Worm (Caenorhabditis elegans) whole organism, young adult: ENCODE results near the gene M04B2.7.

ENCODE experiments used
- B0261.1 ChIP-seq: sonication (generic microtip); optimal IDR thresholded peaks from 2 replicates; lab custom pipeline; 2016; ENCODE audit warnings: mild to moderate bottlenecking, missing genetic modification characterization, moderate library complexity, missing compliant biosample characterization
- C17E4.6 ChIP-seq: fragments of 200-800 bp; sonication (Bioruptor generic); IDR thresholded peaks from 2 replicates; pipeline ENCODE4 v1.3.6; 2022; ENCODE audit warnings: missing genetic modification reagents, missing genetic modification characterization, missing compliant biosample characterization
- F22D6.2 ChIP-seq: sonication (generic microtip); optimal IDR thresholded peaks from 2 replicates; lab custom pipeline; 2016; ENCODE audit warnings: mild to moderate bottlenecking, missing genetic modification characterization, missing compliant biosample characterization
- F23B12.7 ChIP-seq: sonication (generic microtip); optimal IDR thresholded peaks from 2 replicates; lab custom pipeline; 2017; ENCODE audit warnings: missing genetic modification characterization, mild to moderate bottlenecking, missing compliant biosample characterization, antibody characterized with exemption, moderate library complexity; ENCODE audit not compliant: insufficient read depth
- F33H1.4 ChIP-seq: fragments of 200-800 bp; sonication (Bioruptor generic); IDR thresholded peaks from 2 replicates; pipeline ENCODE4 v1.3.6; 2022; ENCODE audit warnings: missing genetic modification reagents, missing genetic modification characterization, missing compliant biosample characterization
- F37B4.10 ChIP-seq: fragments of 200-800 bp; sonication (Bioruptor generic); IDR thresholded peaks from 2 replicates; pipeline ENCODE4 v1.3.6; 2022; ENCODE audit warnings: missing genetic modification characterization, missing compliant biosample characterization
- F55B11.4 ChIP-seq: sonication (generic microtip); optimal IDR thresholded peaks from 2 replicates; lab custom pipeline; 2016; ENCODE audit warnings: missing compliant biosample characterization, missing genetic modification characterization, borderline replicate concordance; ENCODE audit not compliant: insufficient read depth
- Y53G8AR.9 ChIP-seq: fragments of 200-800 bp; sonication (Bioruptor generic); conservative IDR thresholded peaks from 2 replicates; pipeline ENCODE4 v1.3.6; 2022; ENCODE audit warnings: missing genetic modification reagents, missing genetic modification characterization, missing compliant biosample characterization
- akir-1 ChIP-seq: fragments of 200-800 bp; sonication (Bioruptor generic); optimal IDR thresholded peaks from 2 replicates; lab custom pipeline; 2018; ENCODE audit warnings: mild to moderate bottlenecking, missing genetic modification characterization, moderate library complexity, missing compliant biosample characterization
- ama-1 ChIP-seq, 3 experiments: fragments of 150-350 bp in 1 of 3; sonication (generic microtip) in 2 of 3; optimal IDR thresholded peaks; 2 replicates each; lab custom pipeline; 2014 to 2018; ENCODE audit warnings: missing biosample characterization in 2 of 3, missing genetic modification characterization in 2 of 3, missing genetic modification reagents in 2 of 3
- athp-1 ChIP-seq: sonication (generic microtip); optimal IDR thresholded peaks from 2 replicates; lab custom pipeline; 2017; ENCODE audit warnings: mild to moderate bottlenecking, missing genetic modification characterization, missing compliant biosample characterization
- bed-2 ChIP-seq: fragments of 200-800 bp; sonication (Bioruptor generic); IDR thresholded peaks from 2 replicates; pipeline ENCODE4 v1.3.6; 2022; ENCODE audit warnings: missing genetic modification reagents, missing genetic modification characterization, missing compliant biosample characterization
- cebp-1 ChIP-seq, 2 experiments: fragments of 200-800 bp in 1 of 2; sonication (Bioruptor generic) in 1 of 2; sonication (generic microtip) in 1 of 2; IDR thresholded peaks in 1 of 2; optimal IDR thresholded peaks in 1 of 2; 2 replicates each; pipeline versions ENCODE4 v1.3.6 to Lab custom; 2017 to 2022; ENCODE audit warnings: missing compliant biosample characterization in 2 of 2, missing genetic modification characterization in 2 of 2, mild to moderate bottlenecking in 1 of 2, missing genetic modification reagents in 1 of 2, moderate library complexity in 1 of 2
- ceh-27 ChIP-seq: fragments of 200-800 bp; sonication (Bioruptor generic); optimal IDR thresholded peaks from 2 replicates; lab custom pipeline; 2018; ENCODE audit warnings: mild to moderate bottlenecking, missing genetic modification characterization, moderate library complexity, missing compliant biosample characterization
- ceh-58 ChIP-seq: fragments of 200-800 bp; sonication (Bioruptor generic); IDR thresholded peaks from 2 replicates; pipeline ENCODE4 v1.3.6; 2022; ENCODE audit warnings: missing genetic modification characterization, missing compliant biosample characterization
- ceh-79 ChIP-seq: sonication (generic microtip); optimal IDR thresholded peaks from 2 replicates; lab custom pipeline; 2017; ENCODE audit warnings: mild to moderate bottlenecking, missing genetic modification characterization, missing compliant biosample characterization
- efl-1 ChIP-seq: fragments of 150-350 bp; optimal IDR thresholded peaks from 2 replicates; lab custom pipeline; 2014; ENCODE audit warnings: missing biosample characterization, missing genetic modification reagents, missing genetic modification characterization
- ekl-4 ChIP-seq: fragments of 200-800 bp; sonication (Bioruptor generic); IDR thresholded peaks from 2 replicates; pipeline ENCODE4 v1.3.6; 2022; ENCODE audit warnings: missing genetic modification reagents, missing genetic modification characterization, missing compliant biosample characterization
- fkh-3 ChIP-seq: sonication (generic microtip); optimal IDR thresholded peaks from 2 replicates; lab custom pipeline; 2016; ENCODE audit warnings: mild to moderate bottlenecking, missing genetic modification characterization, missing compliant biosample characterization
- gei-17 ChIP-seq: fragments of 200-800 bp; sonication (Bioruptor generic); optimal IDR thresholded peaks from 2 replicates; lab custom pipeline; 2018; ENCODE audit warnings: mild to moderate bottlenecking, missing genetic modification characterization, missing compliant biosample characterization
- him-1 ChIP-seq: sonication (generic microtip); optimal IDR thresholded peaks from 2 replicates; lab custom pipeline; 2016; ENCODE audit warnings: missing genotype, missing genetic modification reagents, missing genetic modification characterization, missing compliant biosample characterization
- hmg-1.2 ChIP-seq: fragments of 200-800 bp; sonication (Bioruptor generic); IDR thresholded peaks from 2 replicates; pipeline ENCODE4 v1.3.6; 2022; ENCODE audit warnings: missing genetic modification reagents, missing genetic modification characterization, missing compliant biosample characterization
- lag-1 ChIP-seq: fragments of 200-800 bp; sonication (Bioruptor generic); IDR thresholded peaks from 2 replicates; pipeline ENCODE4 v1.3.6; 2022; ENCODE audit warnings: missing genetic modification reagents, missing genetic modification characterization, missing compliant biosample characterization
- let-526 ChIP-seq: fragments of 200-800 bp; sonication (Bioruptor generic); IDR thresholded peaks from 2 replicates; pipeline ENCODE4 v1.3.6; 2022; ENCODE audit warnings: missing genetic modification reagents, missing genetic modification characterization, missing compliant biosample characterization
- let-607 ChIP-seq, 2 experiments: fragments of 200-800 bp in 1 of 2; sonication (Bioruptor generic) in 1 of 2; sonication (generic microtip) in 1 of 2; optimal IDR thresholded peaks; 2 replicates each; lab custom pipeline; 2016 to 2018; ENCODE audit warnings: mild to moderate bottlenecking in 2 of 2, missing compliant biosample characterization in 2 of 2, missing genetic modification characterization in 2 of 2, moderate library complexity in 2 of 2, missing genotype in 1 of 2
- lin-26 ChIP-seq: fragments of 200-800 bp; sonication (Bioruptor generic); IDR thresholded peaks from 2 replicates; pipeline ENCODE4 v1.3.6; 2022; ENCODE audit warnings: missing genetic modification reagents, missing genetic modification characterization, missing compliant biosample characterization
- lin-35 ChIP-seq, 3 experiments: fragments of 150-350 bp in 2 of 3; sonication (generic microtip) in 1 of 3; optimal IDR thresholded peaks; 2 replicates each; lab custom pipeline; 2014 to 2018; ENCODE audit warnings: missing biosample characterization in 3 of 3, missing genetic modification characterization in 3 of 3, missing genetic modification reagents in 3 of 3
- lin-40 ChIP-seq: sonication (generic microtip); optimal IDR thresholded peaks from 2 replicates; lab custom pipeline; 2016; ENCODE audit warnings: missing genetic modification characterization, mild to moderate bottlenecking, missing compliant biosample characterization, missing genotype, missing genetic modification reagents
- lsy-27 ChIP-seq: sonication (generic microtip); optimal IDR thresholded peaks from 2 replicates; lab custom pipeline; 2017; ENCODE audit warnings: missing genetic modification characterization, mild to moderate bottlenecking, missing compliant biosample characterization, antibody characterized with exemption, missing genotype, borderline replicate concordance; ENCODE audit not compliant: insufficient read depth
- mxl-1 ChIP-seq: sonication (generic microtip); optimal IDR thresholded peaks from 2 replicates; lab custom pipeline; 2016; ENCODE audit warnings: missing genetic modification characterization, missing compliant biosample characterization
- nfya-1 ChIP-seq: sonication (generic microtip); optimal IDR thresholded peaks from 2 replicates; lab custom pipeline; 2017; ENCODE audit warnings: antibody characterized with exemption, missing compliant biosample characterization, missing genetic modification characterization, borderline replicate concordance; ENCODE audit not compliant: insufficient read depth
- nfya-2 ChIP-seq: fragments of 200-800 bp; sonication (Bioruptor generic); IDR thresholded peaks from 2 replicates; pipeline ENCODE4 v1.3.6; 2022; ENCODE audit warnings: missing genetic modification reagents, missing genetic modification characterization, missing compliant biosample characterization
- nhr-80 ChIP-seq: sonication (generic microtip); optimal IDR thresholded peaks from 2 replicates; lab custom pipeline; 2016; ENCODE audit warnings: missing genetic modification characterization, missing compliant biosample characterization
- nhr-90 ChIP-seq: sonication (generic microtip); optimal IDR thresholded peaks from 2 replicates; lab custom pipeline; 2016; ENCODE audit warnings: missing genotype, mild to moderate bottlenecking, missing genetic modification characterization, missing compliant biosample characterization
- repo-1 ChIP-seq: sonication (generic microtip); optimal IDR thresholded peaks from 2 replicates; lab custom pipeline; 2017; ENCODE audit warnings: mild to moderate bottlenecking, missing genetic modification characterization, missing compliant biosample characterization
- rpc-1 ChIP-seq, 2 experiments: fragments of 150-350 bp in 1 of 2; sonication (generic microtip) in 1 of 2; optimal IDR thresholded peaks; 2 replicates each; lab custom pipeline; 2014 to 2018; ENCODE audit warnings: missing biosample characterization in 1 of 2, missing genetic modification characterization in 1 of 2, missing genetic modification reagents in 1 of 2, missing genotype in 1 of 2
- snpc-1.1 ChIP-seq: sonication (generic microtip); optimal IDR thresholded peaks from 2 replicates; lab custom pipeline; 2017; ENCODE audit warnings: missing genetic modification characterization, mild to moderate bottlenecking, missing compliant biosample characterization, antibody characterized with exemption, moderate library complexity, missing genotype, missing genetic modification reagents; ENCODE audit not compliant: insufficient read depth
- somi-1 ChIP-seq: fragments of 200-800 bp; sonication (Bioruptor generic); optimal IDR thresholded peaks from 2 replicates; lab custom pipeline; 2018; ENCODE audit warnings: mild to moderate bottlenecking, missing genetic modification characterization, missing compliant biosample characterization
- tbp1 ChIP-seq: fragments of 200-800 bp; sonication (Bioruptor generic); optimal IDR thresholded peaks from 2 replicates; lab custom pipeline; 2018; ENCODE audit warnings: mild to moderate bottlenecking, missing genetic modification characterization, missing compliant biosample characterization
- tbx-9 ChIP-seq: sonication (generic microtip); optimal IDR thresholded peaks from 2 replicates; lab custom pipeline; 2016; ENCODE audit warnings: borderline replicate concordance, missing genetic modification characterization, inconsistent platforms, missing compliant biosample characterization
- tlf-1 ChIP-seq: fragments of 200-800 bp; sonication (Bioruptor generic); optimal IDR thresholded peaks from 2 replicates; lab custom pipeline; 2018; ENCODE audit warnings: mild to moderate bottlenecking, missing genetic modification characterization, missing compliant biosample characterization
- ztf-18 ChIP-seq: sonication (generic microtip); optimal IDR thresholded peaks from 2 replicates; lab custom pipeline; 2016; ENCODE audit warnings: missing genotype, mild to moderate bottlenecking, missing genetic modification characterization, missing compliant biosample characterization

The M04B2.7 gene

ce11 chrIV:11594191-11594673 is 45.7 kb upstream of the M04B2.7 start, which contains the start of gene mig-38 (continued):
- TF ChIP-seq fkh-3 (tag; lab: Kevin White, UChicago) (no peak), somi-1 (GFP tag; lab: Kevin White, UChicago) (peak; percentile 22), cebp-1 (GFP tag; IDR thresholded peaks at IDR 0.05; lab: Robert Waterston, UW) (no peak), cebp-1 (tag; optimal IDR thresholded peaks at IDR 0.05; lab: Kevin White, UChicago) (peak; percentile 54), hmg-1.2 (GFP tag; lab: Robert Waterston, UW) (peak; percentile 41; the same call in 1 of the 2 replicates), ama-1 (optimal IDR thresholded peaks at IDR 0.05; lab: Kevin White, UChicago) (peak; percentile 89), ama-1 (GFP tag; optimal IDR thresholded peaks at IDR 0.05; lab: Kevin White, UChicago) (no peak), tbx-9 (tag; lab: Kevin White, UChicago) (no peak), C17E4.6 (0 out of 2 replicates have a peak, but pooled peaks have one; percentile 20), ceh-79 (tag; lab: Kevin White, UChicago) (no peak), let-607 (tag; optimal IDR thresholded peaks at IDR 0.05; lab: Kevin White, UChicago) (peak in 1 of 2 experiments; percentile 10), athp-1 (tag; lab: Kevin White, UChicago) (peak; percentile 29), ceh-27 (GFP tag; lab: Kevin White, UChicago) (peak; percentile 11), nhr-80 (tag; lab: Kevin White, UChicago) (peak; percentile 75), efl-1 (GFP tag; lab: Kevin White, UChicago) (no peak), him-1 (no peak), tbp1 (peak; percentile 10), repo-1 (tag; lab: Kevin White, UChicago) (peak; percentile 47), gei-17 (peak; percentile 32), F23B12.7 (tag; lab: Kevin White, UChicago) (peak; percentile 53), akir-1 (GFP tag; lab: Kevin White, UChicago) (peak; percentile 3)

- TF ChIP-seq lin-26 (peak; percentile 66; the same call in 1 of the 2 replicates), mxl-1 (tag; lab: Kevin White, UChicago) (no peak), lin-35 (GFP tag; optimal IDR thresholded peaks at IDR 0.05; lab: Kevin White, UChicago) (peak in 1 of 3 experiments; percentile 82), nfya-1 (no peak), lsy-27 (tag; lab: Kevin White, UChicago) (no peak), ekl-4 (peak; percentile 73), F55B11.4 (tag; lab: Kevin White, UChicago) (no peak), B0261.1 (tag; lab: Kevin White, UChicago) (no peak), F22D6.2 (tag; lab: Kevin White, UChicago) (no peak), F33H1.4 (GFP tag; lab: Robert Waterston, UW) (peak; percentile 34; the same call in 1 of the 2 replicates), lag-1 (no peak), nfya-2 (GFP tag; lab: Robert Waterston, UW) (0 out of 2 replicates have a peak, but pooled peaks have one; percentile 10), let-526 (GFP tag; lab: Robert Waterston, UW) (peak; percentile 77), akir-1 (GFP tag; lab: Kevin White, UChicago) (peak; percentile 38), tbx-9 (tag; lab: Kevin White, UChicago) (no peak), ztf-18 (tag; lab: Kevin White, UChicago) (peak; percentile 2), nhr-80 (tag; lab: Kevin White, UChicago) (peak; percentile 41), tlf-1 (peak; percentile 48), lin-40 (peak; percentile 83), Y53G8AR.9 (GFP tag; lab: Robert Waterston, UW) (no peak; the same call in 1 of the 2 replicates), F23B12.7 (tag; lab: Kevin White, UChicago) (no peak), ceh-58 (no peak; the same call in 1 of the 2 replicates), rpc-1 (optimal IDR thresholded peaks at IDR 0.05; lab: Kevin White, UChicago) (no peak), rpc-1 (tag; optimal IDR thresholded peaks at IDR 0.05; lab: Kevin White, UChicago) (no peak), F37B4.10 (GFP tag; lab: Robert Waterston, UW) (no peak), bed-2 (GFP tag; lab: Robert Waterston, UW) (no peak), nhr-90 (peak; percentile 13), snpc-1.1 (tag; lab: Kevin White, UChicago) (no peak)
Observed at ce11 chrIV:11593415-11594190, 45.0 kb upstream of the M04B2.7 start, which contains the start of gene F40F11.3. TSS of gene F40F11.3 (minus strand) at chrIV:11594003.
